Worm (Caenorhabditis elegans): ENCODE results near the gene C05G5.2.
A peak's percentile ranks its signal among the peaks of the same experiment; 100 is the strongest.

C05G5.2 gene

ce11 chrX:14783434-14784142 is 36.5 kb downstream of the C05G5.2 start (continued):
- TF ChIP-seq zip-4 (GFP tag; optimal IDR thresholded peaks at IDR 0.05) = no peak
- TF ChIP-seq dpl-1 (GFP tag; optimal IDR thresholded peaks at IDR 0.05) = peak in 1 of 3 experiments; percentile 16
- TF ChIP-seq nhr-47 (tag; optimal IDR thresholded peaks at IDR 0.05) = peak; percentile 22
- no peak for TF ChIP-seq lin-15B (tag; optimal IDR thresholded peaks at IDR 0.05)

ce11 chrX:14786821-14787556 is 39.9 kb downstream of the C05G5.2 start:
- peak; percentile 4 for TF ChIP-seq snpc-4 (tag; optimal IDR thresholded peaks at IDR 0.05)
- TF ChIP-seq tbx-2 (tag; optimal IDR thresholded peaks at IDR 0.05) = peak; percentile 34
- TF ChIP-seq blmp-1 (tag; optimal IDR thresholded peaks at IDR 0.05) = peak; percentile 83
- TF ChIP-seq grh-1 (GFP tag; IDR thresholded peaks at IDR 0.05) = peak; percentile 58; the same call in 1 of the 2 replicates
- TF ChIP-seq C16A3.4 (tag; optimal IDR thresholded peaks at IDR 0.05) = no peak
- peak; percentile 91 for TF ChIP-seq nhr-20 (tag; optimal IDR thresholded peaks at IDR 0.05)
- TF ChIP-seq lin-13 (GFP tag; optimal IDR thresholded peaks at IDR 0.05) = no peak
- TF ChIP-seq mep-1 (tag; optimal IDR thresholded peaks at IDR 0.05) = peak; percentile 22
- TF ChIP-seq nhr-71 (tag; optimal IDR thresholded peaks at IDR 0.05) = peak; percentile 82
- peak; percentile 71 for TF ChIP-seq lin-14 (GFP tag; optimal IDR thresholded peaks at IDR 0.05)
- TF ChIP-seq elt-3 (tag; optimal IDR thresholded peaks at IDR 0.05) = peak in 3 of 6 experiments; percentile 24 to 72 (median 34)
- peak; percentile 67 for TF ChIP-seq snu-23 (GFP tag; optimal IDR thresholded peaks at IDR 0.05)
- TF ChIP-seq nhr-47 (tag; optimal IDR thresholded peaks at IDR 0.05) = peak; percentile 34
- peak; percentile 55 for TF ChIP-seq elt-2 (tag; optimal IDR thresholded peaks at IDR 0.05)
- TF ChIP-seq efl-1 (optimal IDR thresholded peaks at IDR 0.05) = no peak
- peak in 1 of 2 experiments; percentile 92 for TF ChIP-seq efl-1 (GFP tag; optimal IDR thresholded peaks at IDR 0.05 in 1 of 2)
- TF ChIP-seq mdl-1 (tag; optimal IDR thresholded peaks at IDR 0.05) = peak in 1 of 2 experiments; percentile 72
- peak; percentile 57 for TF ChIP-seq nhr-90 (tag; optimal IDR thresholded peaks at IDR 0.05; ENCODE audit: poor library complexity)
- TF ChIP-seq lin-35 (GFP tag; optimal IDR thresholded peaks at IDR 0.05) = peak in 1 of 2 experiments; percentile 67
- peak in 1 of 2 experiments; percentile 8 for TF ChIP-seq lsy-2 (tag; optimal IDR thresholded peaks at IDR 0.05)
- no peak for TF ChIP-seq F16B12.6 (tag; optimal IDR thresholded peaks at IDR 0.05)
- TF ChIP-seq hpl-2 (GFP tag; optimal IDR thresholded peaks at IDR 0.05) = no peak
- peak; percentile 97 for TF ChIP-seq nhr-85 (tag)
- no peak for TF ChIP-seq mef-2 (tag; optimal IDR thresholded peaks at IDR 0.05)
- peak; percentile 57 for TF ChIP-seq nhr-19 (GFP tag; conservative IDR thresholded peaks at IDR 0.05)
- no peak for TF ChIP-seq zag-1 (tag; optimal IDR thresholded peaks at IDR 0.05)

ce11 chrX:14787557-14787932 is 40.4 kb downstream of the C05G5.2 start:
- no peak for TF ChIP-seq alr-1 (tag; optimal IDR thresholded peaks at IDR 0.05; ENCODE audit: borderline replicate concordance)
- no peak for TF ChIP-seq lsy-2 (tag; optimal IDR thresholded peaks at IDR 0.05)
- TF ChIP-seq egl-27 (tag; optimal IDR thresholded peaks at IDR 0.05) = no peak
- TF ChIP-seq efl-1 (optimal IDR thresholded peaks at IDR 0.05) = no peak
- peak in 1 of 2 experiments; percentile 71 for TF ChIP-seq efl-1 (GFP tag; optimal IDR thresholded peaks at IDR 0.05 in 1 of 2)
- TF ChIP-seq elt-3 (tag; optimal IDR thresholded peaks at IDR 0.05) = peak in 2 of 6 experiments; percentile 1 to 48
- peak; percentile 68 for TF ChIP-seq elt-2 (tag; optimal IDR thresholded peaks at IDR 0.05)
- TF ChIP-seq nhr-90 (tag; optimal IDR thresholded peaks at IDR 0.05; ENCODE audit: poor library complexity) = no peak
- TF ChIP-seq unc-30 (tag; optimal IDR thresholded peaks at IDR 0.05) = no peak
- TF ChIP-seq unc-130 (tag; optimal IDR thresholded peaks at IDR 0.05) = no peak
- no peak for TF ChIP-seq lir-3 (tag; optimal IDR thresholded peaks at IDR 0.05; ENCODE audit: poor library complexity)
- TF ChIP-seq nhr-20 (tag; optimal IDR thresholded peaks at IDR 0.05) = no peak
